Fruit fly (Drosophila melanogaster) whole organism, embryonic: Measurements from ENCODE around the gene wge.

ENCODE experiments used
- ATbp ChIP-seq: fragments of 200-800 bp; sonication (Bioruptor generic); optimal IDR thresholded peaks from 2 replicates; lab custom pipeline; 2017; ENCODE audit warnings: missing biosample characterization, mild to moderate bottlenecking, missing genetic modification characterization, missing genetic modification reagents
- CG10543 ChIP-seq: fragments of 200-800 bp; sonication (Bioruptor generic); optimal IDR thresholded peaks from 3 replicates; lab custom pipeline; 2017; ENCODE audit warnings: missing biosample characterization, mild to moderate bottlenecking, missing genetic modification characterization, moderate library complexity
- CG11696 ChIP-seq: fragments of 200-800 bp; sonication (Bioruptor generic); IDR thresholded peaks from 2 replicates; pipeline ENCODE4 v1.3.6; 2022; ENCODE audit warnings: missing biosample characterization, missing genetic modification characterization
- CG15479 ChIP-seq: fragments of 200-800 bp; sonication (Bioruptor generic); optimal IDR thresholded peaks from 3 replicates; lab custom pipeline; 2019; ENCODE audit warnings: missing biosample characterization, mild to moderate bottlenecking, missing genetic modification characterization, moderate library complexity
- CG16779 ChIP-seq: fragments of 200-800 bp; sonication (Bioruptor generic); IDR thresholded peaks from 2 replicates; pipeline ENCODE4 v1.3.6; 2022; ENCODE audit warnings: missing biosample characterization, missing genetic modification characterization
- CG17328 ChIP-seq: fragments of 200-800 bp; sonication (Bioruptor generic); IDR thresholded peaks from 2 replicates; pipeline ENCODE4 v1.3.6; 2022; ENCODE audit warnings: missing biosample characterization, missing genetic modification characterization
- CG18262 ChIP-seq: fragments of 200-800 bp; optimal IDR thresholded peaks from 3 replicates; lab custom pipeline; 2019; ENCODE audit warnings: missing biosample characterization, mild to moderate bottlenecking, missing genetic modification characterization, moderate library complexity
- CG18764 ChIP-seq: fragments of 200-800 bp; sonication (Bioruptor generic); optimal IDR thresholded peaks from 3 replicates; lab custom pipeline; 2016; ENCODE audit warnings: missing biosample characterization, missing genetic modification characterization
- CG2199 ChIP-seq: fragments of 200-800 bp; sonication (Bioruptor generic); IDR thresholded peaks from 3 replicates; pipeline ENCODE4 v1.3.6; 2022; ENCODE audit warnings: missing biosample characterization, missing genetic modification characterization
- CG3995 ChIP-seq: fragments of 200-800 bp; sonication (Bioruptor generic); optimal IDR thresholded peaks from 3 replicates; lab custom pipeline; 2016; ENCODE audit warnings: missing biosample characterization, missing genetic modification characterization
- CG4328 ChIP-seq: fragments of 200-800 bp; sonication (Bioruptor generic); optimal IDR thresholded peaks from 3 replicates; lab custom pipeline; 2017; ENCODE audit warnings: missing biosample characterization, missing genetic modification reagents, missing genetic modification characterization
- CG4360 ChIP-seq: fragments of 200-800 bp; sonication (Bioruptor generic); IDR thresholded peaks from 2 replicates; pipeline ENCODE4 v1.3.6; 2022; ENCODE audit warnings: missing biosample characterization, missing genetic modification characterization
- CG6791 ChIP-seq: fragments of 200-800 bp; sonication (Bioruptor generic); IDR thresholded peaks from 3 replicates; pipeline ENCODE4 v1.3.6; 2022; ENCODE audit warnings: missing biosample characterization, missing genetic modification characterization; ENCODE audit not compliant: partially characterized antibody
- CG6854 ChIP-seq: fragments of 200-800 bp; sonication (Bioruptor generic); optimal IDR thresholded peaks from 3 replicates; lab custom pipeline; 2017; ENCODE audit warnings: missing biosample characterization, mild to moderate bottlenecking, missing genetic modification characterization
- CG9817 ChIP-seq: fragments of 200-800 bp; sonication (Bioruptor generic); optimal IDR thresholded peaks from 2 replicates; lab custom pipeline; 2018; ENCODE audit warnings: missing biosample characterization, mild to moderate bottlenecking, missing genetic modification characterization, moderate library complexity
- Camta ChIP-seq: fragments of 200-800 bp; sonication (Bioruptor generic); optimal IDR thresholded peaks from 2 replicates; lab custom pipeline; 2016; ENCODE audit warnings: missing biosample characterization, missing genetic modification characterization
- CkIIα-i1 ChIP-seq: fragments of 200-800 bp; sonication (Bioruptor generic); IDR thresholded peaks from 2 replicates; pipeline ENCODE4 v1.3.6; 2022; ENCODE audit warnings: missing biosample characterization, missing genetic modification characterization
- Dbx ChIP-seq: fragments of 200-800 bp; sonication (Bioruptor generic); IDR thresholded peaks from 3 replicates; pipeline ENCODE4 v1.3.6; 2022; ENCODE audit warnings: missing biosample characterization, missing genetic modification characterization
- Dip2 ChIP-seq: fragments of 200-800 bp; sonication (Bioruptor generic); IDR thresholded peaks from 2 replicates; pipeline ENCODE4 v1.3.6; 2022; ENCODE audit warnings: missing biosample characterization, missing genetic modification characterization
- Dll ChIP-seq: fragments of 200-800 bp; sonication (Bioruptor generic); IDR thresholded peaks from 4 replicates; pipeline ENCODE4 v1.3.6; 2022; ENCODE audit warnings: missing biosample characterization, missing genetic modification characterization; ENCODE audit not compliant: partially characterized antibody
- Doc3 ChIP-seq: fragments of 200-800 bp; sonication (Bioruptor generic); IDR thresholded peaks from 3 replicates; pipeline ENCODE4 v1.3.6; 2022; ENCODE audit warnings: missing biosample characterization, missing genetic modification characterization; ENCODE audit not compliant: partially characterized antibody
- Lpt ChIP-seq: fragments of >200 bp; optimal IDR thresholded peaks from 2 replicates; lab custom pipeline; 2018; ENCODE audit warnings: missing biosample characterization, missing genetic modification characterization
- Max ChIP-seq: fragments of 200-800 bp; sonication (Bioruptor generic); optimal IDR thresholded peaks from 2 replicates; lab custom pipeline; 2016; ENCODE audit warnings: missing biosample characterization, mild to moderate bottlenecking, missing genetic modification characterization
- NC2β ChIP-seq: fragments of 200-800 bp; sonication (Bioruptor generic); optimal IDR thresholded peaks from 2 replicates; lab custom pipeline; 2016; ENCODE audit warnings: missing biosample characterization, missing genetic modification characterization
- Ravus ChIP-seq: fragments of 200-800 bp; sonication (Bioruptor generic); IDR thresholded peaks from 2 replicates; pipeline ENCODE4 v1.3.6; 2022; ENCODE audit warnings: missing biosample characterization, missing genetic modification characterization
- Sox102F ChIP-seq: fragments of 200-800 bp; sonication (Bioruptor generic); optimal IDR thresholded peaks from 2 replicates; lab custom pipeline; 2018; ENCODE audit warnings: missing biosample characterization, mild to moderate bottlenecking, missing genetic modification characterization, moderate library complexity
- bowl ChIP-seq: fragments of 200-800 bp; sonication (Bioruptor generic); IDR thresholded peaks from 2 replicates; pipeline ENCODE4 v1.3.6; 2022; ENCODE audit warnings: missing biosample characterization, missing genetic modification characterization
- cg ChIP-seq: fragments of 200-800 bp; sonication (Bioruptor generic); optimal IDR thresholded peaks from 3 replicates; lab custom pipeline; 2019; ENCODE audit warnings: missing biosample characterization, mild to moderate bottlenecking, missing genetic modification characterization, moderate library complexity
- crc ChIP-seq: fragments of 200-800 bp; sonication (Bioruptor generic); optimal IDR thresholded peaks from 2 replicates; lab custom pipeline; 2016; ENCODE audit warnings: missing biosample characterization, missing genetic modification characterization
- crol ChIP-seq: fragments of 200-800 bp; sonication (Bioruptor generic); IDR thresholded peaks from 2 replicates; pipeline ENCODE4 v1.3.6; 2022; ENCODE audit warnings: missing biosample characterization, missing genetic modification characterization
- cwo ChIP-seq: fragments of 200-800 bp; sonication (Bioruptor generic); optimal IDR thresholded peaks from 3 replicates; lab custom pipeline; 2017; ENCODE audit warnings: missing biosample characterization, missing genetic modification characterization, mild to moderate bottlenecking, moderate library complexity, missing genetic modification reagents
- danr ChIP-seq: fragments of 200-800 bp; sonication (Bioruptor generic); IDR thresholded peaks from 2 replicates; pipeline ENCODE4 v1.3.6; 2022; ENCODE audit warnings: missing biosample characterization, missing genetic modification characterization
- disco-r ChIP-seq: fragments of 200-800 bp; sonication (Bioruptor generic); optimal IDR thresholded peaks from 2 replicates; lab custom pipeline; 2016; ENCODE audit warnings: missing biosample characterization, missing genetic modification characterization
- en ChIP-seq: fragments of 200-800 bp; sonication (Bioruptor generic); optimal IDR thresholded peaks from 2 replicates; lab custom pipeline; 2016; ENCODE audit warnings: missing biosample characterization, missing genetic modification characterization
- eyg ChIP-seq: fragments of 200-800 bp; sonication (Bioruptor generic); optimal IDR thresholded peaks from 3 replicates; lab custom pipeline; 2016; ENCODE audit warnings: missing biosample characterization, missing genetic modification characterization
- gcm ChIP-seq: fragments of 200-800 bp; sonication (Bioruptor generic); optimal IDR thresholded peaks from 2 replicates; lab custom pipeline; 2019; ENCODE audit warnings: missing biosample characterization, mild to moderate bottlenecking, missing genetic modification characterization, moderate library complexity
- gt ChIP-seq: fragments of 200-800 bp; sonication (Bioruptor generic); IDR thresholded peaks from 2 replicates; pipeline ENCODE4 v1.3.6; 2022; ENCODE audit warnings: missing biosample characterization, missing genetic modification characterization
- h ChIP-seq: fragments of >200 bp; optimal IDR thresholded peaks from 2 replicates; lab custom pipeline; 2017
- ken ChIP-seq: fragments of 200-800 bp; sonication (Bioruptor generic); IDR thresholded peaks from 3 replicates; pipeline ENCODE4 v1.3.6; 2022; ENCODE audit warnings: missing biosample characterization, missing genetic modification characterization
- lola ChIP-seq, 3 experiments: fragments of >200 bp in 2 of 3; fragments of 200-800 bp in 1 of 3; sonication (Bioruptor generic) in 1 of 3; optimal IDR thresholded peaks; 2 replicates each; lab custom pipeline; 2017 to 2019; ENCODE audit warnings: missing biosample characterization in 3 of 3, missing genetic modification characterization in 3 of 3, mild to moderate bottlenecking in 1 of 3, moderate library complexity in 1 of 3
- luna ChIP-seq: fragments of 200-800 bp; sonication (Bioruptor generic); optimal IDR thresholded peaks from 2 replicates; lab custom pipeline; 2016; ENCODE audit warnings: missing biosample characterization, missing genetic modification characterization
- pan ChIP-seq, 4 experiments: fragments of >200 bp in 3 of 4; fragments of 200-800 bp in 1 of 4; sonication (Bioruptor generic) in 1 of 4; optimal IDR thresholded peaks in 3 of 4; IDR thresholded peaks in 1 of 4; 2 replicates each; pipeline versions ENCODE4 v1.3.6 to Lab custom; 2017 to 2022; ENCODE audit warnings: missing biosample characterization in 2 of 4, missing genetic modification characterization in 2 of 4, mixed read lengths in 1 of 4
- sisA ChIP-seq: fragments of 200-800 bp; sonication (Bioruptor generic); IDR thresholded peaks from 2 replicates; pipeline ENCODE4 v1.3.6; 2022; ENCODE audit warnings: missing biosample characterization, missing genetic modification characterization
- tgo ChIP-seq: fragments of 200-800 bp; sonication (Bioruptor generic); IDR thresholded peaks from 3 replicates; pipeline ENCODE4 v1.3.6; 2022; ENCODE audit warnings: missing biosample characterization, missing genetic modification characterization
- tna ChIP-seq: fragments of 200-800 bp; sonication (Bioruptor generic); IDR thresholded peaks from 2 replicates; pipeline ENCODE4 v1.3.6; 2022; ENCODE audit warnings: missing biosample characterization, missing genetic modification characterization; ENCODE audit not compliant: partially characterized antibody
- tup ChIP-seq: fragments of 200-800 bp; sonication (Bioruptor generic); optimal IDR thresholded peaks from 2 replicates; lab custom pipeline; 2016; ENCODE audit warnings: missing biosample characterization, mild to moderate bottlenecking, missing genetic modification characterization, moderate library complexity
- z ChIP-seq: fragments of 200-800 bp; sonication (Bioruptor generic); IDR thresholded peaks from 3 replicates; pipeline ENCODE4 v1.3.6; 2022; ENCODE audit warnings: missing biosample characterization, missing genetic modification characterization

Gene wge

dm6 chr3R:22668622-22669021 is 52.3 kb downstream of the wge start (continued):
- no peak for TF ChIP-seq tup (GFP tag; lab: Kevin White, UChicago)
- TF ChIP-seq CG6791 (GFP tag; lab: Robert Waterston, UW), result no peak
- no peak for TF ChIP-seq CG18764
- peak; percentile 57 for TF ChIP-seq Sox102F (GFP tag; lab: Kevin White, UChicago)
- TF ChIP-seq pan (optimal IDR thresholded peaks at IDR 0.05; lab: Kevin White, UChicago), result no peak
- peak in 1 of 2 experiments; percentile 35 for TF ChIP-seq pan (GFP tag; optimal IDR thresholded peaks at IDR 0.05 in 1 of 2, IDR thresholded peaks at IDR 0.05 in 1 of 2)
- no peak for TF ChIP-seq Camta
- no peak for TF ChIP-seq danr (GFP tag; lab: Robert Waterston, UW)
- no peak for TF ChIP-seq h (lab: Kevin White, UChicago)
- TF ChIP-seq Dip2 (GFP tag; lab: Robert Waterston, UW), result no peak
- no peak for TF ChIP-seq ATbp (GFP tag; lab: Kevin White, UChicago)
- TF ChIP-seq Max (GFP tag; lab: Kevin White, UChicago), result no peak
- TF ChIP-seq CG6854 (GFP tag; lab: Kevin White, UChicago), result no peak
- TF ChIP-seq cwo, result no peak
- TF ChIP-seq CG4328 (GFP tag; lab: Kevin White, UChicago), result no peak
- no peak for TF ChIP-seq en (GFP tag; lab: Kevin White, UChicago)
- no peak for TF ChIP-seq Dbx (GFP tag; lab: Robert Waterston, UW)
- peak; percentile 58 for TF ChIP-seq CG17328 (GFP tag; lab: Robert Waterston, UW)
- TF ChIP-seq CG16779 (GFP tag; lab: Robert Waterston, UW), result no peak
- TF ChIP-seq gt (GFP tag; lab: Robert Waterston, UW), result no peak
- no peak for TF ChIP-seq NC2β (GFP tag; lab: Kevin White, UChicago)

- peak; percentile 42 for TF ChIP-seq crol (GFP tag; lab: Robert Waterston, UW)
- no peak for TF ChIP-seq crc (GFP tag; lab: Kevin White, UChicago)
- TF ChIP-seq ken (GFP tag; lab: Robert Waterston, UW), result 0 out of 3 replicates have a peak, but pooled peaks have one; percentile 1
- no peak for TF ChIP-seq z (GFP tag; lab: Robert Waterston, UW)
- no peak for TF ChIP-seq CG18262 (tag; lab: Kevin White, UChicago)
- no peak for TF ChIP-seq CG15479 (GFP tag; lab: Kevin White, UChicago)
- TF ChIP-seq luna (GFP tag; lab: Kevin White, UChicago), result no peak
- TF ChIP-seq CkIIα-i1 (GFP tag; lab: Robert Waterston, UW), result no peak
- peak; percentile 50; the same call in 1 of the 2 replicates for TF ChIP-seq CG4360 (GFP tag; lab: Robert Waterston, UW)
- TF ChIP-seq cg (GFP tag; lab: Kevin White, UChicago), result peak; percentile 61
- TF ChIP-seq, all 482 proteins: peak for 4
Observed at dm6 chr3R:22667959-22668316, 53.0 kb downstream of the wge start.

- no peak for TF ChIP-seq CG2199
- 0 out of 2 replicates have a peak, but pooled peaks have one; percentile 43 for TF ChIP-seq bowl (GFP tag; lab: Robert Waterston, UW)
- TF ChIP-seq CG6791 (GFP tag; lab: Robert Waterston, UW), result no peak
- TF ChIP-seq tgo (GFP tag; lab: Robert Waterston, UW), result peak; percentile 41; the same call in 1 of the 3 replicates
- TF ChIP-seq Dll (GFP tag; lab: Robert Waterston, UW), result no peak
- TF ChIP-seq gcm, result peak; percentile 62
- no peak for TF ChIP-seq tna (GFP tag; lab: Robert Waterston, UW)
- TF ChIP-seq sisA (GFP tag; lab: Robert Waterston, UW), result peak; percentile 86
- peak; percentile 52 for TF ChIP-seq CG9817 (tag; lab: Kevin White, UChicago)
- no peak for TF ChIP-seq Dbx (GFP tag; lab: Robert Waterston, UW)
- TF ChIP-seq eyg (GFP tag; lab: Kevin White, UChicago), result peak; percentile 32
- TF ChIP-seq CG3995, result peak; percentile 7
- TF ChIP-seq CG10543 (GFP tag; lab: Kevin White, UChicago), result no peak
- no peak for TF ChIP-seq Lpt (GFP tag; lab: Kevin White, UChicago)
- TF ChIP-seq lola (GFP tag; optimal IDR thresholded peaks at IDR 0.05; lab: Kevin White, UChicago), result peak in 1 of 3 experiments; percentile 83
- TF ChIP-seq CG11696 (GFP tag; lab: Robert Waterston, UW), result peak; percentile 62; the same call in 1 of the 2 replicates
- TF ChIP-seq Doc3 (GFP tag; lab: Robert Waterston, UW), result no peak
- no peak for TF ChIP-seq disco-r (GFP tag; lab: Kevin White, UChicago)
- peak; percentile 24; the same call in 1 of the 2 replicates for TF ChIP-seq Ravus (GFP tag; lab: Robert Waterston, UW)
- TF ChIP-seq CG15479 (GFP tag; lab: Kevin White, UChicago), result no peak
Observed at dm6 chr3R:22667284-22667958, 53.5 kb downstream of the wge start.
